Worm (Caenorhabditis elegans) whole organism, late embryonic: ENCODE data around the gene F54B11.10.
A peak's percentile ranks its signal among the peaks of the same experiment; 100 is the strongest.

Source experiments
- C38D4.7 ChIP-seq: fragments of 200-800 bp; sonication (Bioruptor generic); optimal IDR thresholded peaks from 2 replicates; lab custom pipeline; 2018; ENCODE audit warnings: mild to moderate bottlenecking, missing genetic modification characterization, moderate library complexity, missing compliant biosample characterization
- F13H6.1 ChIP-seq: sonication (generic microtip); optimal IDR thresholded peaks from 2 replicates; lab custom pipeline; 2016; ENCODE audit warnings: missing genetic modification characterization, missing compliant biosample characterization
- K02D7.2 ChIP-seq: sonication (generic microtip); optimal IDR thresholded peaks from 2 replicates; lab custom pipeline; 2017; ENCODE audit warnings: mild to moderate bottlenecking, missing genetic modification characterization, missing compliant biosample characterization
- Y22D7AL.16 ChIP-seq: sonication (generic microtip); optimal IDR thresholded peaks from 2 replicates; lab custom pipeline; 2016; ENCODE audit warnings: missing genetic modification characterization, missing compliant biosample characterization
- ahr-1 ChIP-seq: sonication (generic microtip); optimal IDR thresholded peaks from 2 replicates; lab custom pipeline; 2016; ENCODE audit warnings: missing genetic modification characterization, missing compliant biosample characterization
- ceh-18 ChIP-seq: sonication (generic microtip); optimal IDR thresholded peaks from 2 replicates; lab custom pipeline; 2016; ENCODE audit warnings: missing genetic modification characterization, missing compliant biosample characterization
- ceh-30 ChIP-seq: fragments of 150-350 bp; optimal IDR thresholded peaks from 2 replicates; lab custom pipeline; 2014; ENCODE audit warnings: missing biosample characterization, missing genetic modification characterization
- ceh-31 ChIP-seq: sonication (generic microtip); optimal IDR thresholded peaks from 2 replicates; lab custom pipeline; 2016; ENCODE audit warnings: missing genetic modification characterization, missing compliant biosample characterization
- ceh-34 ChIP-seq: sonication (generic microtip); optimal IDR thresholded peaks from 2 replicates; lab custom pipeline; 2016; ENCODE audit warnings: mild to moderate bottlenecking, missing genetic modification characterization, missing compliant biosample characterization
- ceh-6 ChIP-seq: fragments of 200-800 bp; sonication (Bioruptor generic); optimal IDR thresholded peaks from 2 replicates; lab custom pipeline; 2018; ENCODE audit warnings: mild to moderate bottlenecking, missing genetic modification characterization, missing compliant biosample characterization
- dve-1 ChIP-seq: sonication (generic microtip); optimal IDR thresholded peaks from 2 replicates; lab custom pipeline; 2017; ENCODE audit warnings: antibody characterized with exemption, mild to moderate bottlenecking, missing genetic modification characterization, missing compliant biosample characterization
- elt-4 ChIP-seq: sonication (generic microtip); optimal IDR thresholded peaks from 2 replicates; lab custom pipeline; 2016; ENCODE audit warnings: missing genetic modification characterization, missing compliant biosample characterization
- ets-4 ChIP-seq: sonication (generic microtip); optimal IDR thresholded peaks from 2 replicates; lab custom pipeline; 2016; ENCODE audit warnings: missing genetic modification characterization, missing compliant biosample characterization
- fax-1 ChIP-seq: sonication (generic microtip); optimal IDR thresholded peaks from 2 replicates; lab custom pipeline; 2016; ENCODE audit warnings: missing genotype, missing genetic modification characterization, missing compliant biosample characterization
- fkh-10 ChIP-seq: fragments of 150-350 bp; optimal IDR thresholded peaks from 2 replicates; lab custom pipeline; 2014; ENCODE audit warnings: missing biosample characterization, missing genetic modification reagents, missing genetic modification characterization
- hlh-15 ChIP-seq: sonication (generic microtip); optimal IDR thresholded peaks from 2 replicates; lab custom pipeline; 2016; ENCODE audit warnings: missing genetic modification characterization, missing compliant biosample characterization
- hlh-6 ChIP-seq: sonication (generic microtip); optimal IDR thresholded peaks from 2 replicates; lab custom pipeline; 2016; ENCODE audit warnings: missing genotype, missing genetic modification characterization, missing compliant biosample characterization
- madf-2 ChIP-seq: sonication (generic microtip); optimal IDR thresholded peaks from 2 replicates; lab custom pipeline; 2017; ENCODE audit warnings: missing genetic modification characterization, missing compliant biosample characterization
- nhr-11 ChIP-seq: fragments of 150-350 bp; optimal IDR thresholded peaks from 2 replicates; lab custom pipeline; 2014; ENCODE audit warnings: missing biosample characterization, missing genetic modification characterization
- npax-4 ChIP-seq: sonication (generic microtip); optimal IDR thresholded peaks from 2 replicates; lab custom pipeline; 2016; ENCODE audit warnings: missing genetic modification characterization, missing compliant biosample characterization
- pat-9 ChIP-seq: fragments of 200-800 bp; sonication (Bioruptor generic); optimal IDR thresholded peaks from 2 replicates; lab custom pipeline; 2018; ENCODE audit warnings: mild to moderate bottlenecking, missing genetic modification characterization, moderate library complexity, missing compliant biosample characterization
- pax-1 ChIP-seq: fragments of 150-350 bp; optimal IDR thresholded peaks from 2 replicates; lab custom pipeline; 2014; ENCODE audit warnings: missing biosample characterization, missing genetic modification characterization
- pha-2 ChIP-seq: sonication (generic microtip); optimal IDR thresholded peaks from 2 replicates; lab custom pipeline; 2017; ENCODE audit warnings: mild to moderate bottlenecking, missing genetic modification characterization, missing compliant biosample characterization
- pqm-1 ChIP-seq: sonication (generic microtip); optimal IDR thresholded peaks from 2 replicates; lab custom pipeline; 2016; ENCODE audit warnings: missing genetic modification characterization, missing compliant biosample characterization
- ref-2 ChIP-seq: sonication (generic microtip); optimal IDR thresholded peaks from 2 replicates; lab custom pipeline; 2016; ENCODE audit warnings: missing genetic modification characterization, missing compliant biosample characterization
- rnt-1 ChIP-seq: sonication (generic microtip); optimal IDR thresholded peaks from 2 replicates; lab custom pipeline; 2016; ENCODE audit warnings: missing genetic modification characterization, missing compliant biosample characterization
- sdc-2 ChIP-seq: sonication (generic microtip); optimal IDR thresholded peaks from 2 replicates; lab custom pipeline; 2016; ENCODE audit warnings: missing genotype, missing genetic modification characterization, missing compliant biosample characterization
- sox-2 ChIP-seq: fragments of 200-800 bp; sonication (Bioruptor generic); IDR thresholded peaks from 2 replicates; pipeline ENCODE4 v1.3.6; 2022; ENCODE audit warnings: missing genetic modification reagents, missing genetic modification characterization, missing compliant biosample characterization
- sox-4 ChIP-seq: sonication (generic microtip); optimal IDR thresholded peaks from 2 replicates; lab custom pipeline; 2017; ENCODE audit warnings: mild to moderate bottlenecking, missing genetic modification characterization, inconsistent platforms, missing compliant biosample characterization
- tbx-7 ChIP-seq: sonication (generic microtip); optimal IDR thresholded peaks from 2 replicates; lab custom pipeline; 2016; ENCODE audit warnings: missing genotype, missing genetic modification characterization, missing compliant biosample characterization
- unc-3 ChIP-seq, 2 experiments: fragments of 200-800 bp in 1 of 2; sonication (Bioruptor generic) in 1 of 2; sonication (generic microtip) in 1 of 2; conservative IDR thresholded peaks in 1 of 2; optimal IDR thresholded peaks in 1 of 2; 2 replicates each; pipeline versions ENCODE4 v1.3.6 to Lab custom; 2016 to 2022; ENCODE audit warnings: missing compliant biosample characterization in 2 of 2, missing genetic modification characterization in 2 of 2, missing genetic modification reagents in 1 of 2
- unc-55 ChIP-seq: sonication (generic microtip); optimal IDR thresholded peaks from 2 replicates; lab custom pipeline; 2017; ENCODE audit warnings: missing biosample characterization, missing genetic modification reagents, missing genetic modification characterization
- unc-86 ChIP-seq: sonication (generic microtip); optimal IDR thresholded peaks from 2 replicates; lab custom pipeline; 2016; ENCODE audit warnings: missing genetic modification characterization, missing compliant biosample characterization
- zip-5 ChIP-seq: sonication (generic microtip); optimal IDR thresholded peaks from 2 replicates; lab custom pipeline; 2016; ENCODE audit warnings: missing genetic modification characterization, missing compliant biosample characterization
- ztf-16 ChIP-seq: sonication (generic microtip); optimal IDR thresholded peaks from 2 replicates; lab custom pipeline; 2017; ENCODE audit warnings: missing genetic modification characterization, missing compliant biosample characterization

F54B11.10 gene

ce11 chrX:13598021-13598499, 16.1 kb downstream of the F54B11.10 start, which contains the start of gene bra-1 (continued):
- no peak for TF ChIP-seq sox-2 (GFP tag; lab: Robert Waterston, UW)
- no peak for TF ChIP-seq ceh-6
- TF ChIP-seq sdc-2 (tag; lab: Kevin White, UChicago) = peak; percentile 79
- no peak for TF ChIP-seq hlh-15
- TF ChIP-seq pat-9 (tag; lab: Kevin White, UChicago) = no peak
- peak; percentile 58 for TF ChIP-seq unc-55 (GFP tag; lab: Kevin White, UChicago)
- TF ChIP-seq madf-2 (tag; lab: Kevin White, UChicago) = no peak
- no peak for TF ChIP-seq ceh-34 (tag; lab: Kevin White, UChicago)
- TF ChIP-seq elt-4 (tag; lab: Kevin White, UChicago) = no peak
- TF ChIP-seq fax-1 = no peak
- TF ChIP-seq ref-2 = peak; percentile 32
- no peak for TF ChIP-seq rnt-1 (tag; lab: Kevin White, UChicago)
- TF ChIP-seq ceh-30 (tag; lab: Kevin White, UChicago) = no peak
- TF ChIP-seq ceh-31 (tag; lab: Kevin White, UChicago) = peak; percentile 81
- no peak for TF ChIP-seq pqm-1 (tag; lab: Kevin White, UChicago)
- TF ChIP-seq ets-4 (tag; lab: Kevin White, UChicago) = no peak

- TF ChIP-seq unc-3 (GFP tag; conservative IDR thresholded peaks at IDR 0.05; lab: Robert Waterston, UW) (no peak), unc-3 (tag; optimal IDR thresholded peaks at IDR 0.05; lab: Kevin White, UChicago) (no peak), nhr-11 (tag; lab: Kevin White, UChicago) (no peak), unc-86 (tag; lab: Kevin White, UChicago) (no peak), ceh-31 (tag; lab: Kevin White, UChicago) (no peak), npax-4 (tag; lab: Kevin White, UChicago) (no peak), pat-9 (tag; lab: Kevin White, UChicago) (no peak), C38D4.7 (GFP tag; lab: Kevin White, UChicago) (no peak), ahr-1 (no peak), ceh-6 (no peak), ztf-16 (tag; lab: Kevin White, UChicago) (no peak), ref-2 (no peak), zip-5 (tag; lab: Kevin White, UChicago) (no peak), dve-1 (no peak), tbx-7 (tag; lab: Kevin White, UChicago) (no peak)
Observed at ce11 chrX:13600136-13600535, 18.2 kb downstream of the F54B11.10 start, which contains the start of gene F54B11.7. Gene F54B11.7 (plus strand): TSS chrX:13600436.

- TF ChIP-seq sox-4 (tag; lab: Kevin White, UChicago) (no peak), pax-1 (no peak), sox-2 (GFP tag; lab: Robert Waterston, UW) (no peak), Y22D7AL.16 (tag; lab: Kevin White, UChicago) (no peak), madf-2 (tag; lab: Kevin White, UChicago) (no peak), ceh-31 (tag; lab: Kevin White, UChicago) (no peak), pha-2 (tag; lab: Kevin White, UChicago) (no peak), fkh-10 (GFP tag; lab: Kevin White, UChicago) (no peak), K02D7.2 (tag; lab: Kevin White, UChicago) (no peak)
Observed at ce11 chrX:13603826-13604225, 21.9 kb downstream of the F54B11.10 start, which contains the start of gene F54B11.8. Gene F54B11.8 (minus strand): TSS chrX:13603926.

DNA sequence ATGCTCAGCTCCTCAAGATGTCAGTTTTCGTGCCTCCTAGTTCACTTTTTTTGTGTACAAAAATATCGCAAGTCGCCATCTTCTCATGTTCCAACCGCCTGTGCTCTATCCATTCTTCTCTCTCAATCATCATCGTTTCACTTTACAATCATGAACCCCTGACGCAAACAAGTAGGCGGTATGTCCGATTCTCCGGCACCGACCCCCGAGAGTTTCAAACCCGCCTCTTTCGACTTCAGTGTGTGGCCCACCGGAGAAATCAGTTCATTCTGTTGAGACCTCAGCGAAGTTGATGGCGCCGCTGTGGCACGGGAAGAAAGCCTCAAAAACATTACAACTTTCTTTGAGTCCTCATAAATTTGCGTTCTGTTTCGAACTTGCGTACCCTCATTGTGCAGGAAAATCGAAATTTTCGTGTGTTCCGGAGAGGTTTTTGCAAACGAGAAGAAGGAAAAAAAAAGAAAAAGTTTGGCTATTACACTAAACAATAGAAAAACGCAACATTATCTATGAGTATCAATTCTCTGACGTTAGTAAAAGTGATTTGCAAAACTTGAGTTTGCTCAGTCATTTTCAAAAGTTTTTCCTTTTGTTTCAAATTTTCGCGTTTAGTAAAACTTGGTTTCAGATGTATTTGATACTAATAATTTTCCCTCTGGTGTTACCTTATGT, 23.2 kb downstream of the F54B11.10 start, which contains the start of gene F54B11.9:
TSS of gene F54B11.9 (plus strand) at position 622 of the 672 bp plus-strand sequence.
- TF ChIP-seq F13H6.1 (tag; lab: Kevin White, UChicago) = no peak
- TF ChIP-seq ceh-18 (tag; lab: Kevin White, UChicago) = peak; percentile 40
- no peak for TF ChIP-seq K02D7.2 (tag; lab: Kevin White, UChicago)
- TF ChIP-seq hlh-6 (tag; lab: Kevin White, UChicago) = no peak
- TF ChIP-seq unc-3 (GFP tag; conservative IDR thresholded peaks at IDR 0.05; lab: Robert Waterston, UW) = no peak
- TF ChIP-seq unc-3 (tag; optimal IDR thresholded peaks at IDR 0.05; lab: Kevin White, UChicago) = no peak
- no peak for TF ChIP-seq C38D4.7 (GFP tag; lab: Kevin White, UChicago)
- TF ChIP-seq pha-2 (tag; lab: Kevin White, UChicago) = no peak
- TF ChIP-seq pat-9 (tag; lab: Kevin White, UChicago) = no peak
- peak; percentile 96 for TF ChIP-seq sdc-2 (tag; lab: Kevin White, UChicago)
